Fruit fly (Drosophila melanogaster): Measurements from ENCODE around the gene FoxK.

The FoxK gene

DNA sequence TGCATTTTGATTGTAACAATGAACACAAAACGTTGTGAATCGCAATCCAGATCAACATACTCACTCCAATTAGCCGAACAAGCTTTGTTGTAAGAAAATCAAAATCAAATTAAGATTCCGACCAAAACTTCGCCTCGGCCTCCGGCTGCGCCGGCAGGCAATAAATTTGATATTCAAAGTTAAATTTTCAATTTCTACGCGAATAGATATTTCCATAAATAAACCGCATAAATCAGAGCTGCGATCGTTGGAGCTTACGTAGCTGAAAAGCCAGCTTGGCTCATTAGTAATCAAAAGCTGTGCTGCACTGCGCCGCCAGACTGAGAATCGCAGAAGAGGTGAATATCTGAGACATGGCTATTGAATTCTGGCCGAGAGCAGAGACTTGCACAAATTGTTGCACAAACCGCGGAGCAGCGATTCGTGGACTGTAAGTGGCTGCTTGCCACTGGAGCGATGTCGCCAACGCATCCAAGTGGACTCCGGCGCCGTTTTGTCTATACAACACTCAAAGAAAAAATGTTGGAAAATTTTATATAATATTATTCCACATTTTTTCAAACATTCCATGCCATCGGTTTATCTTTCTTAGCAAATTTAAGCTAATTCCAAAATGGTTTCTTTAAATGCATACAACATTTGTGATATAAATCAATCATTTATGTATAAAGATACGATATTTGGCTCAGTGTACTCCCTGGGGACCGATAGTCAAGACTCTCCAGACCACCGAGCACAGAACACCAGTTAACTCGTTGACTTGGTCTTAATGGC is 28.1 kb upstream of the FoxK start (continued):
- TF ChIP-seq Atf-2 (GFP tag; optimal IDR thresholded peaks at IDR 0.05), result no peak
- peak in 1 of 2 experiments; percentile 65 for TF ChIP-seq Hr51 (GFP tag; optimal IDR thresholded peaks at IDR 0.05)
- TF ChIP-seq yki (optimal IDR thresholded peaks at IDR 0.05), result no peak
- peak; percentile 6 for TF ChIP-seq Abd-B (GFP tag; optimal IDR thresholded peaks at IDR 0.05)
- TF ChIP-seq otp (GFP tag; IDR thresholded peaks at IDR 0.05), result no peak
- no peak for TF ChIP-seq CG2199 (GFP tag; IDR thresholded peaks at IDR 0.05)
- no peak for TF ChIP-seq grn (GFP tag; optimal IDR thresholded peaks at IDR 0.05)
- TF ChIP-seq slp2 (GFP tag; optimal IDR thresholded peaks at IDR 0.05), result no peak
- peak; percentile 57; the same call in 2 of the 3 replicates for TF ChIP-seq CG11695 (GFP tag; IDR thresholded peaks at IDR 0.05)
- no peak for TF ChIP-seq H2.0 (GFP tag; IDR thresholded peaks at IDR 0.05)
- TF ChIP-seq fd102C (GFP tag; optimal IDR thresholded peaks at IDR 0.05), result no peak
- peak in 1 of 2 experiments; percentile 43 for TF ChIP-seq Eip74EF (GFP tag; optimal IDR thresholded peaks at IDR 0.05)
- no peak for TF ChIP-seq Nf-YB (GFP tag; optimal IDR thresholded peaks at IDR 0.05)
- no peak for TF ChIP-seq CG18476 (GFP tag; optimal IDR thresholded peaks at IDR 0.05)
- TF ChIP-seq MTF-1 (GFP tag; optimal IDR thresholded peaks at IDR 0.05; ENCODE audit: borderline replicate concordance), result peak; percentile 2
- TF ChIP-seq CG2202 (tag; optimal IDR thresholded peaks at IDR 0.05), result peak; percentile 9
- TF ChIP-seq Trl (optimal IDR thresholded peaks at IDR 0.05), result no peak
- TF ChIP-seq Trl (GFP tag; optimal IDR thresholded peaks at IDR 0.05), result no peak
- TF ChIP-seq CG1792 (GFP tag; optimal IDR thresholded peaks at IDR 0.05), result no peak
- TF ChIP-seq CG12659 (GFP tag; optimal IDR thresholded peaks at IDR 0.05), result peak; percentile 9
- TF ChIP-seq ssp (GFP tag; IDR thresholded peaks at IDR 0.05), result no peak
- TF ChIP-seq tx (GFP tag; optimal IDR thresholded peaks at IDR 0.05), result no peak
- no peak for TF ChIP-seq pho (GFP tag; optimal IDR thresholded peaks at IDR 0.05)
- no peak for TF ChIP-seq B-H2 (GFP tag; optimal IDR thresholded peaks at IDR 0.05)
- no peak for TF ChIP-seq Neu2 (GFP tag; optimal IDR thresholded peaks at IDR 0.05; ENCODE audit: borderline replicate concordance)
- no peak for TF ChIP-seq CG7745 (tag; optimal IDR thresholded peaks at IDR 0.05)
- TF ChIP-seq al (GFP tag; IDR thresholded peaks at IDR 0.05), result peak; percentile 33; the same call in 1 of the 2 replicates
- peak; percentile 26 for TF ChIP-seq Meics (GFP tag; optimal IDR thresholded peaks at IDR 0.05)
- TF ChIP-seq CG10274 (GFP tag; optimal IDR thresholded peaks at IDR 0.05), result no peak
- peak; percentile 24; the same call in 1 of the 2 replicates for TF ChIP-seq wor (GFP tag; IDR thresholded peaks at IDR 0.05)
- no peak for TF ChIP-seq CTCF (GFP tag; optimal IDR thresholded peaks at IDR 0.05)
- TF ChIP-seq pita (GFP tag; optimal IDR thresholded peaks at IDR 0.05), result no peak
- TF ChIP-seq Elba2 (GFP tag; optimal IDR thresholded peaks at IDR 0.05), result no peak
- TF ChIP-seq CG18011 (GFP tag; optimal IDR thresholded peaks at IDR 0.05), result no peak
- TF ChIP-seq crp (GFP tag; optimal IDR thresholded peaks at IDR 0.05), result no peak
- TF ChIP-seq GATAe (GFP tag; conservative IDR thresholded peaks at IDR 0.05), result no peak
- TF ChIP-seq gro (GFP tag; optimal IDR thresholded peaks at IDR 0.05), result no peak
- no peak for TF ChIP-seq dan (GFP tag; IDR thresholded peaks at IDR 0.05)
- no peak for TF ChIP-seq D (optimal IDR thresholded peaks at IDR 0.05)
- peak; percentile 48 for TF ChIP-seq D (GFP tag; optimal IDR thresholded peaks at IDR 0.05)
- TF ChIP-seq zfh1 (GFP tag; IDR thresholded peaks at IDR 0.05), result peak; percentile 53; the same call in 1 of the 3 replicates
- TF ChIP-seq CG10654 (GFP tag; optimal IDR thresholded peaks at IDR 0.05), result peak; percentile 25
- TF ChIP-seq Dref (GFP tag; IDR thresholded peaks at IDR 0.05), result no peak
- peak; percentile 17 for TF ChIP-seq CG17802 (tag; optimal IDR thresholded peaks at IDR 0.05)
- TF ChIP-seq Side (GFP tag; optimal IDR thresholded peaks at IDR 0.05), result no peak
- no peak for TF ChIP-seq CG34422 (GFP tag; IDR thresholded peaks at IDR 0.05)
- TF ChIP-seq Bgb (GFP tag; IDR thresholded peaks at IDR 0.05; ENCODE audit: partially characterized antibody), result no peak
- no peak for TF ChIP-seq Dip3 (GFP tag; optimal IDR thresholded peaks at IDR 0.05)
- peak; percentile 49; the same call in 1 of the 2 replicates for TF ChIP-seq CG14441 (GFP tag; IDR thresholded peaks at IDR 0.05)
- TF ChIP-seq dpn (GFP tag; optimal IDR thresholded peaks at IDR 0.05), result peak in 1 of 2 experiments; percentile 19
- no peak for TF ChIP-seq stc (GFP tag; IDR thresholded peaks at IDR 0.05)
